Worm (Caenorhabditis elegans) whole organism, early embryonic: ENCODE data around the gene rps-3.

Experiments
- ama-1 ChIP-seq: fragments of 150-350 bp; optimal IDR thresholded peaks from 2 replicates; lab custom pipeline; 2014
- ceh-13 ChIP-seq: fragments of 200-800 bp; sonication (Bioruptor generic); optimal IDR thresholded peaks from 2 replicates; lab custom pipeline; 2018; ENCODE audit warnings: mild to moderate bottlenecking, missing genetic modification characterization, missing compliant biosample characterization
- ceh-36 ChIP-seq: sonication (generic microtip); optimal IDR thresholded peaks from 2 replicates; lab custom pipeline; 2016; ENCODE audit warnings: missing genetic modification characterization, inconsistent platforms, missing compliant biosample characterization
- flt-1 ChIP-seq: fragments of 200-800 bp; sonication (Bioruptor generic); IDR thresholded peaks from 2 replicates; pipeline ENCODE4 v1.3.6; 2022; ENCODE audit warnings: missing genetic modification characterization, missing compliant biosample characterization
- hmbx-1 ChIP-seq: sonication (generic microtip); optimal IDR thresholded peaks from 2 replicates; lab custom pipeline; 2016; ENCODE audit warnings: mild to moderate bottlenecking, missing genetic modification characterization, missing compliant biosample characterization
- hnd-1 ChIP-seq: sonication (generic microtip); optimal IDR thresholded peaks from 2 replicates; lab custom pipeline; 2016; ENCODE audit warnings: missing genetic modification characterization, missing compliant biosample characterization
- sea-1 ChIP-seq: fragments of 200-800 bp; sonication (Bioruptor generic); conservative IDR thresholded peaks from 2 replicates; pipeline ENCODE4 v1.3.6; 2022; ENCODE audit warnings: missing genetic modification characterization, missing compliant biosample characterization
- tbx-37 ChIP-seq: fragments of 200-800 bp; sonication (Bioruptor generic); conservative IDR thresholded peaks from 2 replicates; pipeline ENCODE4 v1.3.6; 2022; ENCODE audit warnings: missing genetic modification reagents, missing genetic modification characterization, missing compliant biosample characterization
- tra-4 ChIP-seq: sonication (generic microtip); optimal IDR thresholded peaks from 2 replicates; lab custom pipeline; 2017; ENCODE audit warnings: missing genetic modification characterization, missing compliant biosample characterization

DNA sequence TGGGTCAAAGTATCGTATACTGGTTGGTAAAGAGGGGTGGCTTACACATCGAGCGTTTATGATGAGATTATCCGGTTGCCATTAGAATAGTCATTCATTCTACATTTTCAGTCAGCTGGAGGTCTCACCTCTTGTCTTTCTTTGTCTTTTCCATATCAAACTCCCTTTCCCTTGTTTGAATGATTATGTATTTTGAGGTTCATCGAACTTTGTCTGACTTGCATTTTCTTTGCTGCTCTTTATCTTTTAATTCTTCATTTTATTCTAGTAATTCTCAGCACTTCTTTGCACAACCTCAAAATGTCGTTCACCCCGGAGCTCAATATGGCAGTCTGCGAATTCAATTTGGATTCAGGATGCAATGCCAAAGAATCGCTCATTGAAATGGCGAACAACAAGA lies 33.9 kb downstream of the rps-3 start, which contains the start of gene T12A2.3:
- no peak for TF ChIP-seq hmbx-1 (tag; lab: Kevin White, UChicago)
- TF ChIP-seq flt-1 = no peak
- no peak for TF ChIP-seq ama-1 (lab: Kevin White, UChicago)
- TF ChIP-seq ceh-13 (GFP tag; lab: Kevin White, UChicago) = no peak
- TF ChIP-seq hnd-1 = no peak
- no peak for TF ChIP-seq ceh-36 (tag; lab: Kevin White, UChicago)
- TF ChIP-seq tra-4 (tag; lab: Kevin White, UChicago) = no peak
- TF ChIP-seq sea-1 (GFP tag; lab: Robert Waterston, UW) = no peak
- no peak for TF ChIP-seq tbx-37
